Worm (Caenorhabditis elegans) whole organism, young adult: ENCODE results near the gene rga-1.

Experiments
- B0019.2 ChIP-seq: fragments of 200-800 bp; sonication (Bioruptor generic); conservative IDR thresholded peaks from 2 replicates; pipeline ENCODE4 v1.3.6; 2022; ENCODE audit warnings: missing genetic modification reagents, missing genetic modification characterization, missing compliant biosample characterization
- B0261.1 ChIP-seq: sonication (generic microtip); optimal IDR thresholded peaks from 2 replicates; lab custom pipeline; 2016; ENCODE audit warnings: mild to moderate bottlenecking, missing genetic modification characterization, moderate library complexity, missing compliant biosample characterization
- F10E7.11 ChIP-seq: sonication (generic microtip); optimal IDR thresholded peaks from 2 replicates; lab custom pipeline; 2017; ENCODE audit warnings: mild to moderate bottlenecking, missing genetic modification characterization, moderate library complexity, missing compliant biosample characterization
- F49E8.2 ChIP-seq: sonication (generic microtip); optimal IDR thresholded peaks from 3 replicates; lab custom pipeline; 2017; ENCODE audit warnings: missing genetic modification characterization, mild to moderate bottlenecking, missing compliant biosample characterization, antibody characterized with exemption, moderate library complexity; ENCODE audit not compliant: insufficient read depth
- F55B11.4 ChIP-seq: sonication (generic microtip); optimal IDR thresholded peaks from 2 replicates; lab custom pipeline; 2016; ENCODE audit warnings: missing compliant biosample characterization, missing genetic modification characterization, borderline replicate concordance; ENCODE audit not compliant: insufficient read depth
- F57C9.4 ChIP-seq: sonication (generic microtip); optimal IDR thresholded peaks from 2 replicates; lab custom pipeline; 2017; ENCODE audit warnings: mild to moderate bottlenecking, missing genetic modification characterization, missing compliant biosample characterization
- K12H6.12 ChIP-seq: fragments of 200-800 bp; sonication (Bioruptor generic); optimal IDR thresholded peaks from 2 replicates; lab custom pipeline; 2018; ENCODE audit warnings: mild to moderate bottlenecking, missing genetic modification characterization, missing compliant biosample characterization
- T26A5.8 ChIP-seq: sonication (generic microtip); optimal IDR thresholded peaks from 2 replicates; lab custom pipeline; 2016; ENCODE audit warnings: missing genetic modification characterization, missing compliant biosample characterization
- Y53G8AR.9 ChIP-seq: fragments of 200-800 bp; sonication (Bioruptor generic); conservative IDR thresholded peaks from 2 replicates; pipeline ENCODE4 v1.3.6; 2022; ENCODE audit warnings: missing genetic modification reagents, missing genetic modification characterization, missing compliant biosample characterization
- ZK185.1 ChIP-seq: sonication (generic microtip); optimal IDR thresholded peaks from 2 replicates; lab custom pipeline; 2016; ENCODE audit warnings: mild to moderate bottlenecking, missing genetic modification characterization, missing compliant biosample characterization; ENCODE audit not compliant: poor library complexity, severe bottlenecking
- aptf-2 ChIP-seq: fragments of 200-800 bp; sonication (Bioruptor generic); conservative IDR thresholded peaks from 2 replicates; pipeline ENCODE4 v1.3.6; 2022; ENCODE audit warnings: missing genetic modification reagents, missing genetic modification characterization, missing compliant biosample characterization
- attf-3 ChIP-seq: fragments of 200-800 bp; sonication (Bioruptor generic); conservative IDR thresholded peaks from 2 replicates; pipeline ENCODE4 v1.3.6; 2022; ENCODE audit warnings: missing genetic modification reagents, missing genetic modification characterization, missing compliant biosample characterization
- cebp-1 ChIP-seq, 2 experiments: fragments of 200-800 bp in 1 of 2; sonication (Bioruptor generic) in 1 of 2; sonication (generic microtip) in 1 of 2; IDR thresholded peaks in 1 of 2; optimal IDR thresholded peaks in 1 of 2; 2 replicates each; pipeline versions ENCODE4 v1.3.6 to Lab custom; 2017 to 2022; ENCODE audit warnings: missing compliant biosample characterization in 2 of 2, missing genetic modification characterization in 2 of 2, mild to moderate bottlenecking in 1 of 2, missing genetic modification reagents in 1 of 2, moderate library complexity in 1 of 2
- ceh-100 ChIP-seq: fragments of 200-800 bp; sonication (Bioruptor generic); IDR thresholded peaks from 2 replicates; pipeline ENCODE4 v1.3.6; 2022; ENCODE audit warnings: missing genetic modification reagents, missing genetic modification characterization, missing compliant biosample characterization
- ceh-27 ChIP-seq: fragments of 200-800 bp; sonication (Bioruptor generic); optimal IDR thresholded peaks from 2 replicates; lab custom pipeline; 2018; ENCODE audit warnings: mild to moderate bottlenecking, missing genetic modification characterization, moderate library complexity, missing compliant biosample characterization
- ceh-40 ChIP-seq: fragments of 200-800 bp; sonication (Bioruptor generic); IDR thresholded peaks from 2 replicates; pipeline ENCODE4 v1.3.6; 2022; ENCODE audit warnings: missing genetic modification characterization, missing compliant biosample characterization
- chd-7 ChIP-seq: sonication (generic microtip); optimal IDR thresholded peaks from 2 replicates; lab custom pipeline; 2016; ENCODE audit warnings: mild to moderate bottlenecking, missing genetic modification characterization, moderate library complexity, missing compliant biosample characterization
- dpff-1 ChIP-seq: sonication (generic microtip); optimal IDR thresholded peaks from 2 replicates; lab custom pipeline; 2017; ENCODE audit warnings: mild to moderate bottlenecking, missing genetic modification characterization, missing compliant biosample characterization
- egl-18 ChIP-seq: fragments of 200-800 bp; sonication (Bioruptor generic); IDR thresholded peaks from 2 replicates; pipeline ENCODE4 v1.3.6; 2022; ENCODE audit warnings: missing genetic modification reagents, missing genetic modification characterization, missing compliant biosample characterization
- egl-44 ChIP-seq: fragments of 200-800 bp; sonication (Bioruptor generic); IDR thresholded peaks from 2 replicates; pipeline ENCODE4 v1.3.6; 2022; ENCODE audit warnings: missing genetic modification reagents, missing genetic modification characterization, missing compliant biosample characterization
- ekl-4 ChIP-seq: fragments of 200-800 bp; sonication (Bioruptor generic); IDR thresholded peaks from 2 replicates; pipeline ENCODE4 v1.3.6; 2022; ENCODE audit warnings: missing genetic modification reagents, missing genetic modification characterization, missing compliant biosample characterization
- fkh-3 ChIP-seq: sonication (generic microtip); optimal IDR thresholded peaks from 2 replicates; lab custom pipeline; 2016; ENCODE audit warnings: mild to moderate bottlenecking, missing genetic modification characterization, missing compliant biosample characterization
- gei-17 ChIP-seq: fragments of 200-800 bp; sonication (Bioruptor generic); optimal IDR thresholded peaks from 2 replicates; lab custom pipeline; 2018; ENCODE audit warnings: mild to moderate bottlenecking, missing genetic modification characterization, missing compliant biosample characterization
- hlh-12 ChIP-seq: sonication (generic microtip); optimal IDR thresholded peaks from 2 replicates; lab custom pipeline; 2016; ENCODE audit warnings: missing genetic modification characterization, missing compliant biosample characterization
- hmg-1.2 ChIP-seq: fragments of 200-800 bp; sonication (Bioruptor generic); IDR thresholded peaks from 2 replicates; pipeline ENCODE4 v1.3.6; 2022; ENCODE audit warnings: missing genetic modification reagents, missing genetic modification characterization, missing compliant biosample characterization
- lag-1 ChIP-seq: fragments of 200-800 bp; sonication (Bioruptor generic); IDR thresholded peaks from 2 replicates; pipeline ENCODE4 v1.3.6; 2022; ENCODE audit warnings: missing genetic modification reagents, missing genetic modification characterization, missing compliant biosample characterization
- let-526 ChIP-seq: fragments of 200-800 bp; sonication (Bioruptor generic); IDR thresholded peaks from 2 replicates; pipeline ENCODE4 v1.3.6; 2022; ENCODE audit warnings: missing genetic modification reagents, missing genetic modification characterization, missing compliant biosample characterization
- lsy-27 ChIP-seq: sonication (generic microtip); optimal IDR thresholded peaks from 2 replicates; lab custom pipeline; 2017; ENCODE audit warnings: missing genetic modification characterization, mild to moderate bottlenecking, missing compliant biosample characterization, antibody characterized with exemption, missing genotype, borderline replicate concordance; ENCODE audit not compliant: insufficient read depth
- madf-3 ChIP-seq: fragments of 200-800 bp; sonication (Bioruptor generic); IDR thresholded peaks from 2 replicates; pipeline ENCODE4 v1.3.6; 2022; ENCODE audit warnings: missing genetic modification reagents, missing genetic modification characterization, missing compliant biosample characterization
- mel-28 ChIP-seq: sonication (generic microtip); optimal IDR thresholded peaks from 2 replicates; lab custom pipeline; 2016; ENCODE audit warnings: borderline replicate concordance, mild to moderate bottlenecking, missing genetic modification characterization, missing compliant biosample characterization
- mxl-1 ChIP-seq: sonication (generic microtip); optimal IDR thresholded peaks from 2 replicates; lab custom pipeline; 2016; ENCODE audit warnings: missing genetic modification characterization, missing compliant biosample characterization
- nfya-1 ChIP-seq: sonication (generic microtip); optimal IDR thresholded peaks from 2 replicates; lab custom pipeline; 2017; ENCODE audit warnings: antibody characterized with exemption, missing compliant biosample characterization, missing genetic modification characterization, borderline replicate concordance; ENCODE audit not compliant: insufficient read depth
- nfya-2 ChIP-seq: fragments of 200-800 bp; sonication (Bioruptor generic); IDR thresholded peaks from 2 replicates; pipeline ENCODE4 v1.3.6; 2022; ENCODE audit warnings: missing genetic modification reagents, missing genetic modification characterization, missing compliant biosample characterization
- nhr-120 ChIP-seq: fragments of 200-800 bp; sonication (Bioruptor generic); IDR thresholded peaks from 2 replicates; pipeline ENCODE4 v1.3.6; 2022; ENCODE audit warnings: missing genetic modification characterization, missing compliant biosample characterization
- pbrm-1 ChIP-seq: fragments of 200-800 bp; sonication (Bioruptor generic); IDR thresholded peaks from 2 replicates; pipeline ENCODE4 v1.3.6; 2022; ENCODE audit warnings: missing genetic modification reagents, missing genetic modification characterization, missing compliant biosample characterization
- rec-8 ChIP-seq, 2 experiments: sonication (generic microtip); optimal IDR thresholded peaks; 2 replicates each; lab custom pipeline; 2016; ENCODE audit warnings: mild to moderate bottlenecking in 2 of 2, missing genetic modification characterization in 2 of 2, missing genetic modification reagents in 2 of 2, missing genotype in 2 of 2, missing biosample characterization in 1 of 2, missing compliant biosample characterization in 1 of 2, moderate library complexity in 1 of 2
- snpc-1.1 ChIP-seq: sonication (generic microtip); optimal IDR thresholded peaks from 2 replicates; lab custom pipeline; 2017; ENCODE audit warnings: missing genetic modification characterization, mild to moderate bottlenecking, missing compliant biosample characterization, antibody characterized with exemption, moderate library complexity, missing genotype, missing genetic modification reagents; ENCODE audit not compliant: insufficient read depth
- tbp1 ChIP-seq: fragments of 200-800 bp; sonication (Bioruptor generic); optimal IDR thresholded peaks from 2 replicates; lab custom pipeline; 2018; ENCODE audit warnings: mild to moderate bottlenecking, missing genetic modification characterization, missing compliant biosample characterization
- ztf-22 ChIP-seq: fragments of 200-800 bp; sonication (Bioruptor generic); optimal IDR thresholded peaks from 2 replicates; lab custom pipeline; 2018; ENCODE audit warnings: mild to moderate bottlenecking, missing genetic modification characterization, moderate library complexity, missing compliant biosample characterization
- ztf-26 ChIP-seq: sonication (generic microtip); optimal IDR thresholded peaks from 2 replicates; lab custom pipeline; 2017; ENCODE audit warnings: missing genetic modification characterization, missing compliant biosample characterization
- ztf-28 ChIP-seq: fragments of 200-800 bp; sonication (Bioruptor generic); IDR thresholded peaks from 2 replicates; pipeline ENCODE4 v1.3.6; 2022; ENCODE audit warnings: missing genetic modification reagents, missing genetic modification characterization, missing compliant biosample characterization
- ztf-3 ChIP-seq: fragments of 200-800 bp; sonication (Bioruptor generic); optimal IDR thresholded peaks from 2 replicates; lab custom pipeline; 2018; ENCODE audit warnings: mild to moderate bottlenecking, missing genetic modification characterization, missing compliant biosample characterization

Gene rga-1

ce11 chrII:11476410-11476809, 11.7 kb downstream of the rga-1 start, which contains the start of gene W02B12.16:
Gene W02B12.16, minus strand, starts transcription at chrII:11476510.
- TF ChIP-seq mxl-1 (no peak), ztf-3 (GFP tag; lab: Kevin White, UChicago) (no peak), hmg-1.2 (GFP tag; lab: Robert Waterston, UW) (no peak), fkh-3 (no peak), nfya-1 (tag; lab: Kevin White, UChicago) (no peak), F10E7.11 (tag; lab: Kevin White, UChicago) (no peak), ekl-4 (GFP tag; lab: Robert Waterston, UW) (no peak), F57C9.4 (tag; lab: Kevin White, UChicago) (no peak), ceh-100 (no peak), ceh-27 (GFP tag; lab: Kevin White, UChicago) (no peak), cebp-1 (GFP tag; IDR thresholded peaks at IDR 0.05; lab: Robert Waterston, UW) (no peak), cebp-1 (tag; optimal IDR thresholded peaks at IDR 0.05; lab: Kevin White, UChicago) (no peak), gei-17 (GFP tag; lab: Kevin White, UChicago) (no peak), mel-28 (tag; lab: Kevin White, UChicago) (no peak), nhr-120 (no peak), ztf-22 (GFP tag; lab: Kevin White, UChicago) (no peak)

- TF ChIP-seq F49E8.2 (tag; lab: Kevin White, UChicago) (no peak), T26A5.8 (no peak), nhr-120 (no peak), chd-7 (no peak), cebp-1 (GFP tag; IDR thresholded peaks at IDR 0.05; lab: Robert Waterston, UW) (no peak), cebp-1 (tag; optimal IDR thresholded peaks at IDR 0.05; lab: Kevin White, UChicago) (no peak), ceh-40 (GFP tag; lab: Robert Waterston, UW) (no peak), egl-44 (no peak), nfya-2 (GFP tag; lab: Robert Waterston, UW) (no peak), lsy-27 (tag; lab: Kevin White, UChicago) (no peak)
Measured at ce11 chrII:11479076-11479475, 14.4 kb downstream of the rga-1 start, which contains the start of gene W02B12.12. Gene W02B12.12, minus strand, starts transcription at chrII:11479176.

ce11 chrII:11484600-11484999, 19.9 kb downstream of the rga-1 start:
- TF ChIP-seq B0019.2 (GFP tag; lab: Robert Waterston, UW) (peak; percentile 72), dpff-1 (tag; lab: Kevin White, UChicago) (peak; percentile 52), snpc-1.1 (tag; lab: Kevin White, UChicago) (peak; percentile 82), egl-44 (peak; percentile 97), tbp1 (GFP tag; lab: Kevin White, UChicago) (peak; percentile 100), ztf-26 (tag; lab: Kevin White, UChicago) (peak; percentile 87), ZK185.1 (tag; lab: Kevin White, UChicago) (peak; percentile 95), attf-3 (GFP tag; lab: Robert Waterston, UW) (peak; percentile 71), lag-1 (peak; percentile 87; the same call in 1 of the 2 replicates), fkh-3 (peak; percentile 97), F49E8.2 (tag; lab: Kevin White, UChicago) (peak; percentile 24), Y53G8AR.9 (GFP tag; lab: Robert Waterston, UW) (peak; percentile 83; the same call in 1 of the 2 replicates), let-526 (GFP tag; lab: Robert Waterston, UW) (0 out of 2 replicates have a peak, but pooled peaks have one; percentile 79), F55B11.4 (tag; lab: Kevin White, UChicago) (no peak), ztf-28 (GFP tag; lab: Robert Waterston, UW) (peak; percentile 75; the same call in 1 of the 2 replicates), pbrm-1 (GFP tag; lab: Robert Waterston, UW) (peak; percentile 91), B0261.1 (peak; percentile 98), ekl-4 (GFP tag; lab: Robert Waterston, UW) (peak; percentile 92), cebp-1 (GFP tag; IDR thresholded peaks at IDR 0.05; lab: Robert Waterston, UW) (peak; percentile 56; the same call in 1 of the 2 replicates), cebp-1 (tag; optimal IDR thresholded peaks at IDR 0.05; lab: Kevin White, UChicago) (no peak), K12H6.12 (peak; percentile 77), hlh-12 (tag; lab: Kevin White, UChicago) (peak; percentile 85), ceh-100 (peak; percentile 82), aptf-2 (GFP tag; lab: Robert Waterston, UW) (0 out of 2 replicates have a peak, but pooled peaks have one; percentile 58), madf-3 (GFP tag; lab: Robert Waterston, UW) (0 out of 2 replicates have a peak, but pooled peaks have one; percentile 44), egl-18 (peak; percentile 85), hmg-1.2 (GFP tag; lab: Robert Waterston, UW) (peak; percentile 85), rec-8 (tag; optimal IDR thresholded peaks at IDR 0.05; lab: Kevin White, UChicago) (peak; percentile 92 to 98)
